Fruit fly (Drosophila melanogaster) whole organism, pupa: ENCODE data around the gene Evi5.

Source experiments
- CG10348 ChIP-seq: fragments of 200-800 bp; sonication (Bioruptor generic); IDR thresholded peaks from 2 replicates; pipeline ENCODE4 v1.3.6; 2022; ENCODE audit warnings: missing biosample characterization, missing genetic modification characterization
- CG12605 ChIP-seq: fragments of 200-800 bp; sonication (Bioruptor generic); IDR thresholded peaks from 2 replicates; pipeline ENCODE4 v1.3.6; 2022; ENCODE audit warnings: missing biosample characterization, missing genetic modification characterization
- CG13204 ChIP-seq: fragments of 200-800 bp; sonication (Bioruptor generic); optimal IDR thresholded peaks from 2 replicates; lab custom pipeline; 2018; ENCODE audit warnings: missing biosample characterization, mild to moderate bottlenecking, missing genetic modification characterization, moderate library complexity
- CG14655 ChIP-seq: fragments of 200-800 bp; sonication (Bioruptor generic); optimal IDR thresholded peaks from 3 replicates; lab custom pipeline; 2017; ENCODE audit warnings: mild to moderate bottlenecking, missing biosample characterization, missing genetic modification reagents, missing genetic modification characterization
- CG15710 ChIP-seq: fragments of 200-800 bp; sonication (Bioruptor generic); optimal IDR thresholded peaks from 2 replicates; lab custom pipeline; 2018; ENCODE audit warnings: missing biosample characterization, mild to moderate bottlenecking, missing genetic modification characterization, moderate library complexity
- CG17806 ChIP-seq: fragments of 200-800 bp; sonication (Bioruptor generic); optimal IDR thresholded peaks from 2 replicates; lab custom pipeline; 2018; ENCODE audit warnings: missing biosample characterization, mild to moderate bottlenecking, missing genetic modification characterization, moderate library complexity
- CG32121 ChIP-seq: fragments of 200-800 bp; sonication (Bioruptor generic); IDR thresholded peaks from 2 replicates; pipeline ENCODE4 v1.3.6; 2022; ENCODE audit warnings: missing biosample characterization, missing genetic modification characterization
- CG34367 ChIP-seq: fragments of 200-800 bp; sonication (Bioruptor generic); optimal IDR thresholded peaks from 2 replicates; lab custom pipeline; 2018; ENCODE audit warnings: missing biosample characterization, mild to moderate bottlenecking, missing genetic modification characterization
- CG4496 ChIP-seq: fragments of 200-800 bp; sonication (Bioruptor generic); IDR thresholded peaks from 3 replicates; pipeline ENCODE4 v1.3.6; 2022; ENCODE audit warnings: missing biosample characterization, missing genetic modification characterization
- CG8159 ChIP-seq: fragments of 200-800 bp; sonication (Bioruptor generic); optimal IDR thresholded peaks from 3 replicates; lab custom pipeline; 2018; ENCODE audit warnings: missing biosample characterization, mild to moderate bottlenecking, missing genetic modification characterization, moderate library complexity
- CG8301 ChIP-seq: fragments of 200-800 bp; sonication (Bioruptor generic); optimal IDR thresholded peaks from 2 replicates; lab custom pipeline; 2018; ENCODE audit warnings: missing biosample characterization, mild to moderate bottlenecking, missing genetic modification characterization
- CG9948 ChIP-seq: fragments of 200-800 bp; sonication (Bioruptor generic); optimal IDR thresholded peaks from 2 replicates; lab custom pipeline; 2018; ENCODE audit warnings: missing biosample characterization, mild to moderate bottlenecking, missing genetic modification characterization, moderate library complexity
- D1 ChIP-seq: fragments of 200-800 bp; sonication (Bioruptor generic); optimal IDR thresholded peaks from 2 replicates; lab custom pipeline; 2018; ENCODE audit warnings: missing biosample characterization, mild to moderate bottlenecking, missing genetic modification characterization, moderate library complexity
- EcR ChIP-seq: fragments of 200-800 bp; sonication (Bioruptor generic); optimal IDR thresholded peaks from 3 replicates; lab custom pipeline; 2019; ENCODE audit warnings: missing biosample characterization, missing genetic modification characterization, mild to moderate bottlenecking, moderate library complexity, missing genetic modification reagents
- Ets98B ChIP-seq: fragments of 200-800 bp; sonication (Bioruptor generic); IDR thresholded peaks from 2 replicates; pipeline ENCODE4 v1.3.6; 2022; ENCODE audit warnings: missing biosample characterization, missing genetic modification characterization
- Pif1A ChIP-seq: fragments of 200-800 bp; sonication (Bioruptor generic); optimal IDR thresholded peaks from 3 replicates; lab custom pipeline; 2016; ENCODE audit warnings: missing biosample characterization, missing genetic modification characterization
- Pif1B ChIP-seq: fragments of 200-800 bp; sonication (Bioruptor generic); optimal IDR thresholded peaks from 3 replicates; lab custom pipeline; 2016; ENCODE audit warnings: missing biosample characterization, missing genetic modification characterization
- Snoo ChIP-seq: fragments of 200-800 bp; sonication (Bioruptor generic); optimal IDR thresholded peaks from 3 replicates; lab custom pipeline; 2017; ENCODE audit warnings: missing biosample characterization, mild to moderate bottlenecking, missing genetic modification characterization, inconsistent platforms
- fd96Ca ChIP-seq: fragments of 200-800 bp; sonication (Bioruptor generic); IDR thresholded peaks from 3 replicates; pipeline ENCODE4 v1.3.6; 2022; ENCODE audit warnings: missing biosample characterization, missing genetic modification characterization
- gl ChIP-seq: fragments of 200-800 bp; sonication (Bioruptor generic); optimal IDR thresholded peaks from 2 replicates; lab custom pipeline; 2018; ENCODE audit warnings: missing biosample characterization, mild to moderate bottlenecking, missing genetic modification characterization
- rn ChIP-seq: fragments of 200-800 bp; sonication (Bioruptor generic); IDR thresholded peaks from 2 replicates; pipeline ENCODE4 v1.3.6; 2022; ENCODE audit warnings: missing biosample characterization, missing genetic modification characterization

Evi5 gene

dm6 chrX:11451630-11452029, 2.6 kb downstream of the Evi5 start:
- no peak for TF ChIP-seq CG8301 (tag; lab: Kevin White, UChicago)
- 0 out of 3 replicates have a peak, but pooled peaks have one; percentile 48 for TF ChIP-seq CG4496 (GFP tag; lab: Robert Waterston, UW)
- TF ChIP-seq Ets98B: peak; percentile 48; the same call in 1 of the 2 replicates

dm6 chrX:11451027-11451572, 3.1 kb downstream of the Evi5 start:
- peak; percentile 78; the same call in 1 of the 2 replicates for TF ChIP-seq CG32121 (GFP tag; lab: Robert Waterston, UW)
- no peak for TF ChIP-seq Pif1B
- TF ChIP-seq CG12605 (GFP tag; lab: Robert Waterston, UW): 0 out of 2 replicates have a peak, but pooled peaks have one; percentile 13
- 0 out of 2 replicates have a peak, but pooled peaks have one; percentile 50 for TF ChIP-seq CG10348 (GFP tag; lab: Robert Waterston, UW)
- TF ChIP-seq CG8301 (tag; lab: Kevin White, UChicago): peak; percentile 29
- TF ChIP-seq Snoo (tag; lab: Kevin White, UChicago): no peak
- no peak for TF ChIP-seq CG9948 (tag; lab: Kevin White, UChicago)
- TF ChIP-seq CG8159: no peak
- TF ChIP-seq CG15710 (tag; lab: Kevin White, UChicago): no peak
- peak; percentile 36 for TF ChIP-seq Pif1A (GFP tag; lab: Kevin White, UChicago)
- TF ChIP-seq CG17806 (tag; lab: Kevin White, UChicago): no peak
- peak; percentile 84 for TF ChIP-seq Ets98B
- TF ChIP-seq D1 (tag; lab: Kevin White, UChicago): no peak
- TF ChIP-seq CG14655: no peak
- TF ChIP-seq gl (tag; lab: Kevin White, UChicago): no peak
- 0 out of 2 replicates have a peak, but pooled peaks have one; percentile 33 for TF ChIP-seq rn
- TF ChIP-seq EcR (GFP tag; lab: Kevin White, UChicago): no peak
- no peak for TF ChIP-seq CG34367 (tag; lab: Kevin White, UChicago)
- TF ChIP-seq CG4496 (GFP tag; lab: Robert Waterston, UW): peak; percentile 81
- no peak for TF ChIP-seq CG13204 (GFP tag; lab: Kevin White, UChicago)
- peak; percentile 78 for TF ChIP-seq fd96Ca (GFP tag; lab: Robert Waterston, UW)

- TF ChIP-seq CG15710 (tag; lab: Kevin White, UChicago) (no peak), CG8159 (no peak), rn (no peak), CG9948 (tag; lab: Kevin White, UChicago) (no peak), CG8301 (tag; lab: Kevin White, UChicago) (no peak), CG4496 (GFP tag; lab: Robert Waterston, UW) (no peak), D1 (tag; lab: Kevin White, UChicago) (no peak), Pif1A (GFP tag; lab: Kevin White, UChicago) (no peak)
- TF ChIP-seq, all 21 proteins: peak for 0
These were observed 3.8 kb downstream of the Evi5 start for dm6 chrX:11450406-11450805.

dm6 chrX:11449476-11450119, 4.6 kb downstream of the Evi5 start:
- TF ChIP-seq CG12605 (GFP tag; lab: Robert Waterston, UW) (peak; percentile 46; the same call in 1 of the 2 replicates), CG4496 (GFP tag; lab: Robert Waterston, UW) (peak; percentile 82), CG34367 (tag; lab: Kevin White, UChicago) (peak; percentile 24), Snoo (tag; lab: Kevin White, UChicago) (peak; percentile 75), CG9948 (tag; lab: Kevin White, UChicago) (peak; percentile 24), CG8159 (peak; percentile 38), CG14655 (peak; percentile 51), Pif1B (peak; percentile 12), D1 (tag; lab: Kevin White, UChicago) (no peak), CG15710 (tag; lab: Kevin White, UChicago) (peak; percentile 51), CG10348 (GFP tag; lab: Robert Waterston, UW) (no peak), gl (tag; lab: Kevin White, UChicago) (no peak), CG8301 (tag; lab: Kevin White, UChicago) (peak; percentile 40), CG17806 (tag; lab: Kevin White, UChicago) (peak; percentile 5), Pif1A (GFP tag; lab: Kevin White, UChicago) (peak; percentile 55), rn (no peak), CG32121 (GFP tag; lab: Robert Waterston, UW) (peak; percentile 61; the same call in 1 of the 2 replicates), EcR (GFP tag; lab: Kevin White, UChicago) (no peak), CG13204 (GFP tag; lab: Kevin White, UChicago) (no peak), fd96Ca (GFP tag; lab: Robert Waterston, UW) (peak; percentile 62; the same call in 2 of the 3 replicates), Ets98B (peak; percentile 63)

dm6 chrX:11448637-11449036, 5.5 kb downstream of the Evi5 start:
- TF ChIP-seq Ets98B (0 out of 2 replicates have a peak, but pooled peaks have one; percentile 27), gl (tag; lab: Kevin White, UChicago) (no peak)
- TF ChIP-seq, all 21 proteins: peak for 1
